Fruit fly (Drosophila melanogaster) whole organism, embryonic: ENCODE results near the gene CG13114.

Experiments
- Aef1 ChIP-seq: fragments of 200-800 bp; sonication (Bioruptor generic); IDR thresholded peaks from 3 replicates; pipeline ENCODE4 v1.3.6; 2022; ENCODE audit warnings: missing biosample characterization, missing genetic modification characterization
- CG1233 ChIP-seq: fragments of 200-800 bp; sonication (Bioruptor generic); optimal IDR thresholded peaks from 4 replicates; lab custom pipeline; 2018; ENCODE audit warnings: missing biosample characterization, mild to moderate bottlenecking, missing genetic modification characterization
- CG13894 ChIP-seq: fragments of 200-800 bp; sonication (Bioruptor generic); optimal IDR thresholded peaks from 3 replicates; lab custom pipeline; 2018; ENCODE audit warnings: missing biosample characterization, mild to moderate bottlenecking, missing genetic modification characterization, moderate library complexity
- CG15073 ChIP-seq: fragments of 200-800 bp; sonication (Bioruptor generic); optimal IDR thresholded peaks from 2 replicates; lab custom pipeline; 2016; ENCODE audit warnings: missing biosample characterization, missing genetic modification characterization
- CG16779 ChIP-seq: fragments of 200-800 bp; sonication (Bioruptor generic); IDR thresholded peaks from 2 replicates; pipeline ENCODE4 v1.3.6; 2022; ENCODE audit warnings: missing biosample characterization, missing genetic modification characterization
- CG16863 ChIP-seq: fragments of 200-800 bp; sonication (Bioruptor generic); optimal IDR thresholded peaks from 3 replicates; lab custom pipeline; 2016; ENCODE audit warnings: missing biosample characterization, missing genetic modification characterization
- CG17328 ChIP-seq: fragments of 200-800 bp; sonication (Bioruptor generic); IDR thresholded peaks from 2 replicates; pipeline ENCODE4 v1.3.6; 2022; ENCODE audit warnings: missing biosample characterization, missing genetic modification characterization
- CG30403 ChIP-seq: fragments of 200-800 bp; sonication (Bioruptor generic); optimal IDR thresholded peaks from 3 replicates; lab custom pipeline; 2016; ENCODE audit warnings: missing biosample characterization, missing genetic modification characterization
- CG3726 ChIP-seq: fragments of 200-800 bp; sonication (Bioruptor generic); IDR thresholded peaks from 3 replicates; pipeline ENCODE4, ENCODE4 v1.3.6; 2022; ENCODE audit warnings: missing biosample characterization, missing genetic modification characterization
- CG3847 ChIP-seq: fragments of 200-800 bp; sonication (Bioruptor generic); IDR thresholded peaks from 2 replicates; pipeline ENCODE4 v1.3.6; 2022; ENCODE audit warnings: missing biosample characterization, missing genetic modification characterization
- CG4360 ChIP-seq: fragments of 200-800 bp; sonication (Bioruptor generic); IDR thresholded peaks from 2 replicates; pipeline ENCODE4 v1.3.6; 2022; ENCODE audit warnings: missing biosample characterization, missing genetic modification characterization
- CG4820 ChIP-seq: fragments of 200-800 bp; sonication (Bioruptor generic); optimal IDR thresholded peaks from 3 replicates; lab custom pipeline; 2016; ENCODE audit warnings: missing biosample characterization, missing genetic modification characterization
- CG5245 ChIP-seq: fragments of 200-800 bp; sonication (Bioruptor generic); optimal IDR thresholded peaks from 3 replicates; lab custom pipeline; 2016; ENCODE audit warnings: missing biosample characterization, missing genetic modification characterization
- CG6175 ChIP-seq: fragments of 200-800 bp; sonication (Bioruptor generic); IDR thresholded peaks from 3 replicates; pipeline ENCODE4 v1.3.6; 2022; ENCODE audit warnings: missing biosample characterization, missing genetic modification characterization
- CG8290 ChIP-seq, 3 experiments: fragments of 200-800 bp; sonication (Bioruptor generic); optimal IDR thresholded peaks; 2 replicates each; lab custom pipeline; 2016 to 2019; ENCODE audit warnings: missing biosample characterization in 3 of 3, missing genetic modification characterization in 3 of 3, mild to moderate bottlenecking in 2 of 3, moderate library complexity in 1 of 3
- CG8478 ChIP-seq: fragments of >200 bp; optimal IDR thresholded peaks from 2 replicates; lab custom pipeline; 2018
- D ChIP-seq, 2 experiments: fragments of 200-800 bp in 1 of 2; fragments of >200 bp in 1 of 2; sonication (Bioruptor generic) in 1 of 2; optimal IDR thresholded peaks; 2 replicates in 1 of 2; 3 replicates in 1 of 2; lab custom pipeline; 2017; ENCODE audit warnings: mild to moderate bottlenecking in 1 of 2, missing biosample characterization in 1 of 2, missing genetic modification characterization in 1 of 2, missing genetic modification reagents in 1 of 2
- D19B ChIP-seq: fragments of 200-800 bp; sonication (Bioruptor generic); optimal IDR thresholded peaks from 2 replicates; lab custom pipeline; 2017; ENCODE audit warnings: missing biosample characterization, mild to moderate bottlenecking, missing genetic modification characterization
- MTF-1 ChIP-seq: fragments of 200-800 bp; sonication (Bioruptor generic); optimal IDR thresholded peaks from 2 replicates; lab custom pipeline; 2018; ENCODE audit warnings: missing biosample characterization, mild to moderate bottlenecking, missing genetic modification characterization, borderline replicate concordance
- Max ChIP-seq: fragments of 200-800 bp; sonication (Bioruptor generic); optimal IDR thresholded peaks from 2 replicates; lab custom pipeline; 2016; ENCODE audit warnings: missing biosample characterization, mild to moderate bottlenecking, missing genetic modification characterization
- Poxn ChIP-seq: fragments of 200-800 bp; sonication (Bioruptor generic); IDR thresholded peaks from 2 replicates; pipeline ENCODE4 v1.3.6; 2022; ENCODE audit warnings: missing biosample characterization, missing genetic modification characterization
- Ptx1 ChIP-seq: fragments of 200-800 bp; sonication (Bioruptor generic); IDR thresholded peaks from 2 replicates; pipeline ENCODE4 v1.3.6; 2022; ENCODE audit warnings: missing biosample characterization, missing genetic modification characterization
- Scr ChIP-seq: fragments of 200-800 bp; sonication (Bioruptor generic); IDR thresholded peaks from 2 replicates; pipeline ENCODE4 v1.3.6; 2022; ENCODE audit warnings: missing biosample characterization, missing genetic modification characterization; ENCODE audit not compliant: partially characterized antibody
- Stat92E ChIP-seq, 3 experiments: fragments of >200 bp in 2 of 3; fragments of 200-800 bp in 1 of 3; sonication (Bioruptor generic) in 1 of 3; optimal IDR thresholded peaks; 2 replicates each; lab custom pipeline; 2017 to 2019; ENCODE audit warnings: missing biosample characterization in 3 of 3, missing genetic modification characterization in 3 of 3, mild to moderate bottlenecking in 1 of 3, moderate library complexity in 1 of 3
- Tbp ChIP-seq: fragments of >200 bp; optimal IDR thresholded peaks from 2 replicates; lab custom pipeline; 2018; ENCODE audit warnings: missing biosample characterization, missing genetic modification characterization
- Trl ChIP-seq, 3 experiments: fragments of >200 bp in 2 of 3; fragments of 200-800 bp in 1 of 3; sonication (Bioruptor generic) in 1 of 3; optimal IDR thresholded peaks; 2 replicates in 1 of 3; 3 replicates in 2 of 3; lab custom pipeline; 2016 to 2017; ENCODE audit warnings: missing biosample characterization in 1 of 3, missing genetic modification characterization in 1 of 3
- Vsx1 ChIP-seq: fragments of 200-800 bp; sonication (Bioruptor generic); optimal IDR thresholded peaks from 2 replicates; lab custom pipeline; 2017; ENCODE audit warnings: missing biosample characterization, mild to moderate bottlenecking, missing genetic modification characterization, missing genetic modification reagents
- bcd ChIP-seq: fragments of 200-800 bp; sonication (Bioruptor generic); optimal IDR thresholded peaks from 2 replicates; lab custom pipeline; 2017; ENCODE audit warnings: missing biosample characterization, mild to moderate bottlenecking, missing genetic modification characterization
- cas ChIP-seq: fragments of 200-800 bp; sonication (Bioruptor generic); IDR thresholded peaks from 2 replicates; pipeline ENCODE4 v1.3.6; 2022; ENCODE audit warnings: missing biosample characterization, missing genetic modification characterization
- da ChIP-seq: fragments of 200-800 bp; sonication (Bioruptor generic); optimal IDR thresholded peaks from 2 replicates; lab custom pipeline; 2016; ENCODE audit warnings: missing biosample characterization, missing genetic modification characterization
- dmrt11E ChIP-seq: fragments of 200-800 bp; sonication (Bioruptor generic); optimal IDR thresholded peaks from 3 replicates; lab custom pipeline; 2018; ENCODE audit warnings: missing biosample characterization, mild to moderate bottlenecking, missing genetic modification characterization, moderate library complexity
- en ChIP-seq: fragments of 200-800 bp; sonication (Bioruptor generic); optimal IDR thresholded peaks from 2 replicates; lab custom pipeline; 2016; ENCODE audit warnings: missing biosample characterization, missing genetic modification characterization
- exex ChIP-seq: fragments of 200-800 bp; sonication (Bioruptor generic); optimal IDR thresholded peaks from 4 replicates; lab custom pipeline; 2018; ENCODE audit warnings: missing biosample characterization, mild to moderate bottlenecking, missing genetic modification characterization, moderate library complexity
- fd64A ChIP-seq: fragments of 200-800 bp; sonication (Bioruptor generic); optimal IDR thresholded peaks from 3 replicates; lab custom pipeline; 2018; ENCODE audit warnings: missing biosample characterization, mild to moderate bottlenecking, missing genetic modification characterization
- hkb ChIP-seq, 2 experiments: fragments of 200-800 bp in 1 of 2; fragments of >200 bp in 1 of 2; sonication (Bioruptor generic) in 1 of 2; IDR thresholded peaks in 1 of 2; optimal IDR thresholded peaks in 1 of 2; 2 replicates each; pipeline versions ENCODE4 v1.3.6 to Lab custom; 2017 to 2022; ENCODE audit warnings: missing biosample characterization in 1 of 2, missing genetic modification characterization in 1 of 2
- ind ChIP-seq: fragments of 200-800 bp; sonication (Bioruptor generic); optimal IDR thresholded peaks from 3 replicates; lab custom pipeline; 2016; ENCODE audit warnings: missing biosample characterization, missing genetic modification characterization
- lmd ChIP-seq: fragments of 200-800 bp; sonication (Bioruptor generic); IDR thresholded peaks from 2 replicates; pipeline ENCODE4 v1.3.6; 2022; ENCODE audit warnings: missing biosample characterization, missing genetic modification characterization
- lov ChIP-seq, 2 experiments: fragments of 200-800 bp in 1 of 2; fragments of >200 bp in 1 of 2; sonication (Bioruptor generic) in 1 of 2; IDR thresholded peaks in 1 of 2; optimal IDR thresholded peaks in 1 of 2; 2 replicates in 1 of 2; 3 replicates in 1 of 2; pipeline versions ENCODE4 v1.3.6 to Lab custom; 2017 to 2022; ENCODE audit warnings: missing biosample characterization in 1 of 2, missing genetic modification characterization in 1 of 2
- mirr ChIP-seq: fragments of 200-800 bp; sonication (Bioruptor generic); optimal IDR thresholded peaks from 3 replicates; lab custom pipeline; 2018; ENCODE audit warnings: missing biosample characterization, mild to moderate bottlenecking, missing genetic modification characterization
- onecut ChIP-seq: fragments of 200-800 bp; sonication (Bioruptor generic); IDR thresholded peaks from 2 replicates; pipeline ENCODE4 v1.3.6; 2022; ENCODE audit warnings: missing biosample characterization, missing genetic modification characterization
- org-1 ChIP-seq: fragments of 200-800 bp; sonication (Bioruptor generic); optimal IDR thresholded peaks from 2 replicates; lab custom pipeline; 2017; ENCODE audit warnings: missing biosample characterization, missing genetic modification characterization
- phol ChIP-seq: fragments of 200-800 bp; sonication (Bioruptor generic); optimal IDR thresholded peaks from 3 replicates; lab custom pipeline; 2018; ENCODE audit warnings: missing biosample characterization, mild to moderate bottlenecking, missing genetic modification characterization, moderate library complexity
- repo ChIP-seq: fragments of 200-800 bp; sonication (Bioruptor generic); optimal IDR thresholded peaks from 2 replicates; lab custom pipeline; 2016; ENCODE audit warnings: missing biosample characterization, missing genetic modification characterization
- salm ChIP-seq: fragments of 200-800 bp; sonication (Bioruptor generic); optimal IDR thresholded peaks from 2 replicates; lab custom pipeline; 2018; ENCODE audit warnings: missing biosample characterization, mild to moderate bottlenecking, missing genetic modification characterization
- sima ChIP-seq: fragments of 200-800 bp; sonication (Bioruptor generic); optimal IDR thresholded peaks from 2 replicates; lab custom pipeline; 2016; ENCODE audit warnings: missing biosample characterization, missing genetic modification characterization
- sr ChIP-seq: fragments of 200-800 bp; sonication (Bioruptor generic); IDR thresholded peaks from 3 replicates; pipeline ENCODE4 v1.3.6; 2022; ENCODE audit warnings: missing biosample characterization, missing genetic modification characterization
- twi ChIP-seq: fragments of 200-800 bp; optimal IDR thresholded peaks from 2 replicates; lab custom pipeline; 2019; ENCODE audit warnings: missing biosample characterization, mild to moderate bottlenecking, missing genetic modification characterization, moderate library complexity
- vfl ChIP-seq: fragments of 200-800 bp; sonication (Bioruptor generic); optimal IDR thresholded peaks from 2 replicates; lab custom pipeline; 2016; ENCODE audit warnings: missing biosample characterization, missing genetic modification characterization

The CG13114 gene

dm6 chr2L:9567398-9567856, 21.8 kb downstream of the CG13114 start (continued):
- TF ChIP-seq vfl: peak; percentile 92
- TF ChIP-seq CG30403 (GFP tag; lab: Kevin White, UChicago): peak; percentile 90
- TF ChIP-seq lmd (GFP tag; lab: Robert Waterston, UW): peak; percentile 80
- peak; percentile 94 for TF ChIP-seq CG8290 (GFP tag; optimal IDR thresholded peaks at IDR 0.05; lab: Kevin White, UChicago)
- peak; percentile 90 to 98 for TF ChIP-seq CG8290 (tag; optimal IDR thresholded peaks at IDR 0.05; lab: Kevin White, UChicago)
- peak; percentile 91 for TF ChIP-seq CG16863 (GFP tag; lab: Kevin White, UChicago)
- peak; percentile 99 for TF ChIP-seq Vsx1 (GFP tag; lab: Kevin White, UChicago)
- TF ChIP-seq en (GFP tag; lab: Kevin White, UChicago): peak; percentile 98
- TF ChIP-seq D19B (GFP tag; lab: Kevin White, UChicago): peak; percentile 94
- TF ChIP-seq CG13894 (tag; lab: Kevin White, UChicago): peak; percentile 97
- TF ChIP-seq CG4360: peak; percentile 94
- peak; percentile 92 for TF ChIP-seq da (GFP tag; lab: Kevin White, UChicago)
- peak; percentile 90 for TF ChIP-seq CG3847 (GFP tag; lab: Robert Waterston, UW)
- TF ChIP-seq Scr: peak; percentile 15; the same call in 1 of the 2 replicates
- TF ChIP-seq Stat92E (GFP tag; optimal IDR thresholded peaks at IDR 0.05; lab: Kevin White, UChicago): no peak
- TF ChIP-seq repo (GFP tag; lab: Kevin White, UChicago): peak; percentile 94
- peak; percentile 100 for TF ChIP-seq MTF-1
- TF ChIP-seq CG17328 (GFP tag; lab: Robert Waterston, UW): peak; percentile 98
- TF ChIP-seq org-1 (GFP tag; lab: Kevin White, UChicago): peak; percentile 98
- no peak for TF ChIP-seq CG8478 (lab: Kevin White, UChicago)
- peak; percentile 100 for TF ChIP-seq fd64A
- peak; percentile 65 for TF ChIP-seq CG15073 (GFP tag; lab: Kevin White, UChicago)
- TF ChIP-seq CG16779 (GFP tag; lab: Robert Waterston, UW): peak; percentile 97
- TF ChIP-seq lov (optimal IDR thresholded peaks at IDR 0.05; lab: Kevin White, UChicago): no peak
- peak; percentile 97 for TF ChIP-seq lov (GFP tag; IDR thresholded peaks at IDR 0.05; lab: Robert Waterston, UW)
- peak; percentile 97 for TF ChIP-seq onecut (GFP tag; lab: Robert Waterston, UW)
- peak; percentile 99 for TF ChIP-seq bcd (GFP tag; lab: Kevin White, UChicago)
- TF ChIP-seq sr (GFP tag; lab: Robert Waterston, UW): peak; percentile 99
- TF ChIP-seq hkb (optimal IDR thresholded peaks at IDR 0.05; lab: Kevin White, UChicago): no peak
- peak; percentile 99 for TF ChIP-seq hkb (GFP tag; IDR thresholded peaks at IDR 0.05; lab: Robert Waterston, UW)
- TF ChIP-seq Trl (optimal IDR thresholded peaks at IDR 0.05; lab: Kevin White, UChicago): peak; percentile 74 to 86
- TF ChIP-seq Trl (GFP tag; optimal IDR thresholded peaks at IDR 0.05; lab: Kevin White, UChicago): peak; percentile 95
- TF ChIP-seq CG6175 (GFP tag; lab: Robert Waterston, UW): peak; percentile 94
- peak; percentile 96 for TF ChIP-seq CG5245 (GFP tag; lab: Kevin White, UChicago)
- peak; percentile 94 for TF ChIP-seq Aef1 (GFP tag; lab: Robert Waterston, UW)
- peak; percentile 100 for TF ChIP-seq mirr (GFP tag; lab: Kevin White, UChicago)
- peak; percentile 94 for TF ChIP-seq exex (tag; lab: Kevin White, UChicago)
- TF ChIP-seq Poxn (GFP tag; lab: Robert Waterston, UW): peak; percentile 72; the same call in 1 of the 2 replicates
- peak; percentile 89 for TF ChIP-seq CG4820 (GFP tag; lab: Kevin White, UChicago)
- TF ChIP-seq ind (GFP tag; lab: Kevin White, UChicago): peak; percentile 88
- TF ChIP-seq dmrt11E: peak; percentile 44
- TF ChIP-seq Max (GFP tag; lab: Kevin White, UChicago): peak; percentile 96
- TF ChIP-seq Tbp (GFP tag; lab: Kevin White, UChicago): no peak
- peak; percentile 99 for TF ChIP-seq CG1233 (GFP tag; lab: Kevin White, UChicago)
- TF ChIP-seq twi (tag; lab: Kevin White, UChicago): peak; percentile 87
- TF ChIP-seq Ptx1 (GFP tag; lab: Robert Waterston, UW): peak; percentile 89
- no peak for TF ChIP-seq D (optimal IDR thresholded peaks at IDR 0.05; lab: Kevin White, UChicago)
- TF ChIP-seq D (GFP tag; optimal IDR thresholded peaks at IDR 0.05; lab: Kevin White, UChicago): peak; percentile 96
- peak; percentile 77 for TF ChIP-seq cas
- peak; percentile 88 for TF ChIP-seq phol (tag; lab: Kevin White, UChicago)
- peak; percentile 83; the same call in 2 of the 3 replicates for TF ChIP-seq CG3726 (GFP tag; lab: Robert Waterston, UW)
- peak; percentile 91 for TF ChIP-seq sima (GFP tag; lab: Kevin White, UChicago)
- TF ChIP-seq salm (tag; lab: Kevin White, UChicago): peak; percentile 97
